Fruit fly (Drosophila melanogaster): Measurements from ENCODE around the gene Klp98A.
A peak's percentile ranks its signal among the peaks of the same experiment; 100 is the strongest.

Gene Klp98A

dm6 chr3R:27581890-27582487 lies 23.0 kb upstream of the Klp98A start, which contains the start of gene wdb (continued):
- peak; percentile 42 for TF ChIP-seq HHEX (GFP tag; optimal IDR thresholded peaks at IDR 0.05)
- no peak for TF ChIP-seq pnt (GFP tag; optimal IDR thresholded peaks at IDR 0.05)
- TF ChIP-seq CG3726 (GFP tag; IDR thresholded peaks at IDR 0.05) = no peak
- no peak for TF ChIP-seq CG7839 (tag; optimal IDR thresholded peaks at IDR 0.05)
- TF ChIP-seq Optix (GFP tag; IDR thresholded peaks at IDR 0.05) = no peak
- TF ChIP-seq CG13624 (GFP tag; optimal IDR thresholded peaks at IDR 0.05) = peak; percentile 51
- TF ChIP-seq CG30403 (GFP tag; optimal IDR thresholded peaks at IDR 0.05) = peak; percentile 55
- TF ChIP-seq corto (GFP tag; optimal IDR thresholded peaks at IDR 0.05) = no peak
- TF ChIP-seq CG6791 (GFP tag; IDR thresholded peaks at IDR 0.05; ENCODE audit: partially characterized antibody) = no peak
- TF ChIP-seq sc (optimal IDR thresholded peaks at IDR 0.05) = no peak
- no peak for TF ChIP-seq sc (GFP tag; optimal IDR thresholded peaks at IDR 0.05)
- no peak for TF ChIP-seq ase (GFP tag; IDR thresholded peaks at IDR 0.05)
- TF ChIP-seq Atf6 (GFP tag; IDR thresholded peaks at IDR 0.05) = no peak
- TF ChIP-seq so (GFP tag; IDR thresholded peaks at IDR 0.05) = no peak
- TF ChIP-seq CG11723 (GFP tag; optimal IDR thresholded peaks at IDR 0.05) = no peak
- TF ChIP-seq slou (GFP tag; optimal IDR thresholded peaks at IDR 0.05) = peak; percentile 9
- no peak for TF ChIP-seq btn (GFP tag; optimal IDR thresholded peaks at IDR 0.05)
- peak; percentile 52 for TF ChIP-seq Chrac-16 (GFP tag; optimal IDR thresholded peaks at IDR 0.05)
- TF ChIP-seq eve (GFP tag; optimal IDR thresholded peaks at IDR 0.05) = no peak
- TF ChIP-seq gt (GFP tag; IDR thresholded peaks at IDR 0.05) = no peak
- peak; percentile 93 for TF ChIP-seq Med (GFP tag)
- TF ChIP-seq zfh2 (GFP tag; optimal IDR thresholded peaks at IDR 0.05) = peak; percentile 83
- TF ChIP-seq Trl (optimal IDR thresholded peaks at IDR 0.05) = no peak
- peak; percentile 50 for TF ChIP-seq Trl (GFP tag; optimal IDR thresholded peaks at IDR 0.05)
- no peak for TF ChIP-seq gce (GFP tag; IDR thresholded peaks at IDR 0.05)
- TF ChIP-seq CG7928 (GFP tag; optimal IDR thresholded peaks at IDR 0.05) = no peak
- TF ChIP-seq dan (GFP tag; IDR thresholded peaks at IDR 0.05) = no peak
- no peak for TF ChIP-seq CG3407 (GFP tag; optimal IDR thresholded peaks at IDR 0.05)
- peak in 1 of 2 experiments; percentile 48 for TF ChIP-seq insv (GFP tag; optimal IDR thresholded peaks at IDR 0.05)
- TF ChIP-seq D (optimal IDR thresholded peaks at IDR 0.05) = no peak
- TF ChIP-seq D (GFP tag; optimal IDR thresholded peaks at IDR 0.05) = no peak
- TF ChIP-seq Hmr (GFP tag; optimal IDR thresholded peaks at IDR 0.05) = peak; percentile 11
- TF ChIP-seq trh (GFP tag; optimal IDR thresholded peaks at IDR 0.05) = no peak
- TF ChIP-seq zf30C (GFP tag; optimal IDR thresholded peaks at IDR 0.05) = no peak
- TF ChIP-seq az2 (GFP tag; optimal IDR thresholded peaks at IDR 0.05) = peak; percentile 45
- TF ChIP-seq Fer3 (tag; optimal IDR thresholded peaks at IDR 0.05) = peak; percentile 65
- no peak for TF ChIP-seq CG12236 (GFP tag; optimal IDR thresholded peaks at IDR 0.05)
- peak; percentile 68 for TF ChIP-seq HLH54F (GFP tag; optimal IDR thresholded peaks at IDR 0.05)
- no peak for TF ChIP-seq CG4730 (GFP tag; IDR thresholded peaks at IDR 0.05)
- no peak for TF ChIP-seq gsb-n (tag; optimal IDR thresholded peaks at IDR 0.05)
- TF ChIP-seq CG10274 (GFP tag; optimal IDR thresholded peaks at IDR 0.05) = no peak
- no peak for TF ChIP-seq sim (GFP tag; IDR thresholded peaks at IDR 0.05)
- TF ChIP-seq Rfx (GFP tag; IDR thresholded peaks at IDR 0.05) = no peak
- TF ChIP-seq CG4617 (GFP tag; optimal IDR thresholded peaks at IDR 0.05; ENCODE audit: borderline replicate concordance) = peak; percentile 74
- TF ChIP-seq sens-2 (GFP tag; IDR thresholded peaks at IDR 0.05) = no peak
- TF ChIP-seq odd (GFP tag; optimal IDR thresholded peaks at IDR 0.05) = no peak
- TF ChIP-seq Lpt (GFP tag; optimal IDR thresholded peaks at IDR 0.05) = no peak
- TF ChIP-seq h (optimal IDR thresholded peaks at IDR 0.05) = no peak
- no peak for TF ChIP-seq wek (GFP tag; optimal IDR thresholded peaks at IDR 0.05)
- no peak for TF ChIP-seq Max (GFP tag; optimal IDR thresholded peaks at IDR 0.05)
- TF ChIP-seq tio (GFP tag; optimal IDR thresholded peaks at IDR 0.05) = no peak
- peak; percentile 43 for TF ChIP-seq Side (GFP tag; optimal IDR thresholded peaks at IDR 0.05)
- no peak for TF ChIP-seq CG34224 (GFP tag; IDR thresholded peaks at IDR 0.05; ENCODE audit: partially characterized antibody)
